Fruit fly (Drosophila melanogaster): ENCODE measurements around the gene cdm.
A peak's percentile ranks its signal among the peaks of the same experiment; 100 is the strongest.

The cdm gene

dm6 chr3R:18168929-18169350, 14.3 kb downstream of the cdm start (continued):
- TF ChIP-seq Neu2 (GFP tag; optimal IDR thresholded peaks at IDR 0.05; ENCODE audit: borderline replicate concordance): no peak
- TF ChIP-seq CG9817 (tag; optimal IDR thresholded peaks at IDR 0.05): no peak
- no peak for TF ChIP-seq crp (GFP tag; optimal IDR thresholded peaks at IDR 0.05)
- no peak for TF ChIP-seq Myb (GFP tag; optimal IDR thresholded peaks at IDR 0.05)
- TF ChIP-seq CG34422 (GFP tag; IDR thresholded peaks at IDR 0.05): 0 out of 3 replicates have a peak, but pooled peaks have one; percentile 36
- no peak for TF ChIP-seq CG18619 (GFP tag; optimal IDR thresholded peaks at IDR 0.05)
- no peak for TF ChIP-seq pita (GFP tag; optimal IDR thresholded peaks at IDR 0.05)
- TF ChIP-seq CG17186 (GFP tag; optimal IDR thresholded peaks at IDR 0.05): no peak
- no peak for TF ChIP-seq sd (tag; optimal IDR thresholded peaks at IDR 0.05)
- no peak for TF ChIP-seq Adf1 (GFP tag; IDR thresholded peaks at IDR 0.05)
- TF ChIP-seq Dll (GFP tag; IDR thresholded peaks at IDR 0.05; ENCODE audit: partially characterized antibody): no peak
- TF ChIP-seq Fer2 (tag; optimal IDR thresholded peaks at IDR 0.05): no peak
- TF ChIP-seq shn (GFP tag; optimal IDR thresholded peaks at IDR 0.05): no peak
- TF ChIP-seq Dek (tag; optimal IDR thresholded peaks at IDR 0.05): no peak
- no peak for TF ChIP-seq HLH3B (GFP tag; IDR thresholded peaks at IDR 0.05)
- TF ChIP-seq Hand (GFP tag; optimal IDR thresholded peaks at IDR 0.05): no peak
- TF ChIP-seq hb (GFP tag; IDR thresholded peaks at IDR 0.05; ENCODE audit: partially characterized antibody): no peak
- peak; percentile 9 for TF ChIP-seq gem (tag; optimal IDR thresholded peaks at IDR 0.05)
- no peak for TF ChIP-seq vfl (GFP tag; optimal IDR thresholded peaks at IDR 0.05)
- TF ChIP-seq CG13424 (tag; optimal IDR thresholded peaks at IDR 0.05): no peak
- no peak for TF ChIP-seq bab2 (GFP tag; optimal IDR thresholded peaks at IDR 0.05)
- TF ChIP-seq Hr78 (GFP tag; optimal IDR thresholded peaks at IDR 0.05): no peak
- no peak for TF ChIP-seq hkb (optimal IDR thresholded peaks at IDR 0.05)
- TF ChIP-seq hkb (GFP tag; IDR thresholded peaks at IDR 0.05): no peak
- TF ChIP-seq Chrac-16 (GFP tag; optimal IDR thresholded peaks at IDR 0.05): no peak
- TF ChIP-seq CG15696 (tag; optimal IDR thresholded peaks at IDR 0.05): no peak
- TF ChIP-seq knrl (GFP tag; IDR thresholded peaks at IDR 0.05; ENCODE audit: partially characterized antibody): no peak
- TF ChIP-seq tup (GFP tag; optimal IDR thresholded peaks at IDR 0.05): no peak
- no peak for TF ChIP-seq CG1233 (GFP tag; optimal IDR thresholded peaks at IDR 0.05)
- peak; percentile 20 for TF ChIP-seq CG17829 (tag; optimal IDR thresholded peaks at IDR 0.05)
- TF ChIP-seq slou (GFP tag; optimal IDR thresholded peaks at IDR 0.05): no peak
- no peak for TF ChIP-seq CG18011 (GFP tag; optimal IDR thresholded peaks at IDR 0.05)
- TF ChIP-seq Taf1 (GFP tag; IDR thresholded peaks at IDR 0.05): no peak
- TF ChIP-seq amos (GFP tag; IDR thresholded peaks at IDR 0.05; ENCODE audit: partially characterized antibody): no peak
- no peak for TF ChIP-seq gt (GFP tag; IDR thresholded peaks at IDR 0.05)
- TF ChIP-seq pho (GFP tag; optimal IDR thresholded peaks at IDR 0.05): no peak
- TF ChIP-seq E2f1 (GFP tag; IDR thresholded peaks at IDR 0.05): no peak
- TF ChIP-seq schlank (tag; optimal IDR thresholded peaks at IDR 0.05): no peak
- no peak for TF ChIP-seq klu (GFP tag; IDR thresholded peaks at IDR 0.05)
- TF ChIP-seq tio (GFP tag; optimal IDR thresholded peaks at IDR 0.05): no peak
- no peak for TF ChIP-seq Asciz (GFP tag; optimal IDR thresholded peaks at IDR 0.05)
- no peak for TF ChIP-seq CG3726 (GFP tag; IDR thresholded peaks at IDR 0.05)
- TF ChIP-seq tgo (GFP tag; IDR thresholded peaks at IDR 0.05): no peak
- TF ChIP-seq exex (tag; optimal IDR thresholded peaks at IDR 0.05): no peak
- no peak for TF ChIP-seq CG42726 (GFP tag; IDR thresholded peaks at IDR 0.05; ENCODE audit: partially characterized antibody)
- no peak for TF ChIP-seq Usf (GFP tag; optimal IDR thresholded peaks at IDR 0.05)
- TF ChIP-seq CG31224 (GFP tag; IDR thresholded peaks at IDR 0.05): no peak
- no peak for TF ChIP-seq disco-r (GFP tag; optimal IDR thresholded peaks at IDR 0.05)
- TF ChIP-seq CG10959 (GFP tag; IDR thresholded peaks at IDR 0.05): no peak
- TF ChIP-seq Dref (GFP tag; IDR thresholded peaks at IDR 0.05): no peak
- TF ChIP-seq ems (GFP tag; optimal IDR thresholded peaks at IDR 0.05): no peak
